Worm (Caenorhabditis elegans) whole organism, L4/young adult: ENCODE data around the gene alg-3.

ENCODE experiments used
- W03F9.2 ChIP-seq: fragments of 150-350 bp; optimal IDR thresholded peaks from 2 replicates; lab custom pipeline; 2014; ENCODE audit warnings: missing biosample characterization, missing genetic modification characterization
- dao-5 ChIP-seq: sonication (generic microtip); optimal IDR thresholded peaks from 2 replicates; lab custom pipeline; 2016; ENCODE audit warnings: missing genotype, missing genetic modification characterization, moderate library complexity, missing compliant biosample characterization
- him-1 ChIP-seq: sonication (generic microtip); optimal IDR thresholded peaks from 2 replicates; lab custom pipeline; 2016; ENCODE audit warnings: missing genotype, missing genetic modification reagents, missing genetic modification characterization, missing compliant biosample characterization

Gene alg-3

ce11 chrIV:11703685-11704296 is at the start of gene alg-3, which contains the start of gene T22B3.3:
Gene alg-3, plus strand, starts transcription at chrIV:11704246.
Gene T22B3.3, minus strand, starts transcription at chrIV:11703785.
- no peak for TF ChIP-seq W03F9.2 (tag; lab: Kevin White, UChicago)
- no peak for TF ChIP-seq dao-5 (tag; lab: Kevin White, UChicago)
- TF ChIP-seq him-1 (tag; lab: Kevin White, UChicago), result no peak

ce11 chrIV:11655370-11655769 is 48.7 kb upstream of the alg-3 start, which contains the start of gene ent-1:
Gene ent-1, minus strand, starts transcription at chrIV:11655470.
- TF ChIP-seq him-1 (tag; lab: Kevin White, UChicago) (no peak), dao-5 (tag; lab: Kevin White, UChicago) (no peak), W03F9.2 (tag; lab: Kevin White, UChicago) (no peak)

DNA sequence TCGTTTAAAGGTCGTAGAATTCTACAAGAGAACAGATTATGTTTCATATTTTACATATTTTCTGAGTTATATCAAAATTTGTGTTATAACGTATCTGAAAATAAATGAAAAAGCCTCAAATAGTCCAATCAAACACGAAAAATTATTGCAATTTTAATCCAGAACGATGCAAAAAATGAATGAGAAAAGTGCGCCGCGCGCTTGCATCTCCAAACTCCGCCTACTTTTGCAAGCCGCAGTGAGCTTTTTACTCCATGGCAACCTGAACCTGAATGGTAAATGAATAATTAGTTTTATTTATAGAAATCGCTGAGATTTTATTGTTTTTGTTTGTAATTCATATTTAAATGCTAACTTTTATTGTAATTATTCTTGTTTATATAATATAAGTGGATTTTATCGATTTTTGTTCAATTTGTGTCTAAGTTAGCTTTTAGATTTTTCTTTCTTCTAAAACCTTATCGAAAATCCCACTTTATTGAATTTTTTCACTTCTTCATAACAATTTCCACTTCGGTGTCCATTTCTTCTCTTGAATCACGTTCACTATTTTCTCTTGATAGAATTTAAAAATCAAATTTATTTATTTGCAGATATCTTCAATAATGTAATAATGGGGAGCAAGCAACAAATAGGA is 47.8 kb upstream of the alg-3 start, which contains the start of gene ZK809.5:
Gene ZK809.5, plus strand, starts transcription at position 587 of the 637 bp plus-strand sequence.
- TF ChIP-seq dao-5 (tag; lab: Kevin White, UChicago) (no peak), W03F9.2 (tag; lab: Kevin White, UChicago) (no peak), him-1 (tag; lab: Kevin White, UChicago) (no peak)

DNA sequence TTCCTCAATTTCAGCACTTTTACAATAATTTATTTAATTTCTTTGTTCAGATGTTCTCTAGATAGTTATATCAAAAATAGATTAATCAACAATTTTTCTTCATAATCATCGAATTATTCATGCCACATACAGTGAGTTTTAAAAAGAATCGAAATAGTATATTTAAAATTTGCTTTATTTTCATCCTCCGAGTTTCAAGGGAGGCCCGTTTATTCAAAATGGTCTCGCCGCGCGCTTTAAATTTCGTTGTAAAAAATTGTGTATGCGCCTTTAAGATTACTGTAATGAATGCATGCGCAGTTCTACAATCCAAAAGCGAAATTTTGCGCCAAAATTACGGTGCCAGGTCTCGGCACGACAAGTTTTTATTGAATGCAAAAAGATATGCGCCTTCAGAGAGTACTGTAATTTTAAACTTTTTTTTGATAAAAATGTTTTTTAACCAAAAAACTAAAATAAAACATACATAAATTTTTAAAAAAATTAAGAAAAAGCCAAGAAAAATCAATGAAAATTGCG is 44.2 kb upstream of the alg-3 start, which contains the start of gene ZK792.1:
Gene ZK792.1, plus strand, starts transcription at position 51 of the 519 bp plus-strand sequence.
- TF ChIP-seq him-1 (tag; lab: Kevin White, UChicago), result no peak
- no peak for TF ChIP-seq dao-5 (tag; lab: Kevin White, UChicago)
- no peak for TF ChIP-seq W03F9.2 (tag; lab: Kevin White, UChicago)

ce11 chrIV:11665010-11665409 is 39.0 kb upstream of the alg-3 start, which contains the start of gene ZK809.9:
Gene ZK809.9, plus strand, starts transcription at chrIV:11665310.
- TF ChIP-seq W03F9.2 (tag; lab: Kevin White, UChicago) (no peak), dao-5 (tag; lab: Kevin White, UChicago) (no peak), him-1 (tag; lab: Kevin White, UChicago) (no peak)

- TF ChIP-seq him-1 (tag; lab: Kevin White, UChicago) (no peak), dao-5 (tag; lab: Kevin White, UChicago) (no peak)
Observed at ce11 chrIV:11668001-11668400, 36.0 kb upstream of the alg-3 start, which contains the start of gene atg-4.2. Gene atg-4.2, plus strand, starts transcription at chrIV:11668024.

- TF ChIP-seq dao-5 (tag; lab: Kevin White, UChicago) (no peak), him-1 (tag; lab: Kevin White, UChicago) (no peak), W03F9.2 (tag; lab: Kevin White, UChicago) (no peak)
Observed at ce11 chrIV:11673543-11673942, 30.5 kb upstream of the alg-3 start, which contains the start of gene inx-8. Gene inx-8, plus strand, starts transcription at chrIV:11673843.

ce11 chrIV:11676054-11676453 is 28.0 kb upstream of the alg-3 start, which contains the start of gene inx-9:
Gene inx-9, plus strand, starts transcription at chrIV:11676354.
- TF ChIP-seq dao-5 (tag; lab: Kevin White, UChicago), result no peak
- TF ChIP-seq W03F9.2 (tag; lab: Kevin White, UChicago), result no peak
- no peak for TF ChIP-seq him-1 (tag; lab: Kevin White, UChicago)

- no peak for TF ChIP-seq dao-5 (tag; lab: Kevin White, UChicago)
- TF ChIP-seq W03F9.2 (tag; lab: Kevin White, UChicago), result no peak
- TF ChIP-seq him-1 (tag; lab: Kevin White, UChicago), result no peak
Observed at ce11 chrIV:11681905-11682304, 22.1 kb upstream of the alg-3 start, which contains the start of gene ZK792.4. Gene ZK792.4, minus strand, starts transcription at chrIV:11682005.

- no peak for TF ChIP-seq W03F9.2 (tag; lab: Kevin White, UChicago)
- no peak for TF ChIP-seq dao-5 (tag; lab: Kevin White, UChicago)
- no peak for TF ChIP-seq him-1 (tag; lab: Kevin White, UChicago)
Observed at ce11 chrIV:11688018-11688417, 16.0 kb upstream of the alg-3 start, which contains the start of gene ZK792.5. Gene ZK792.5, minus strand, starts transcription at chrIV:11688118.

ce11 chrIV:11690988-11691387 is 13.1 kb upstream of the alg-3 start, which contains the start of gene let-60:
Gene let-60, minus strand, starts transcription at chrIV:11691088.
- TF ChIP-seq W03F9.2 (tag; lab: Kevin White, UChicago) (no peak), dao-5 (tag; lab: Kevin White, UChicago) (no peak), him-1 (tag; lab: Kevin White, UChicago) (no peak)

DNA sequence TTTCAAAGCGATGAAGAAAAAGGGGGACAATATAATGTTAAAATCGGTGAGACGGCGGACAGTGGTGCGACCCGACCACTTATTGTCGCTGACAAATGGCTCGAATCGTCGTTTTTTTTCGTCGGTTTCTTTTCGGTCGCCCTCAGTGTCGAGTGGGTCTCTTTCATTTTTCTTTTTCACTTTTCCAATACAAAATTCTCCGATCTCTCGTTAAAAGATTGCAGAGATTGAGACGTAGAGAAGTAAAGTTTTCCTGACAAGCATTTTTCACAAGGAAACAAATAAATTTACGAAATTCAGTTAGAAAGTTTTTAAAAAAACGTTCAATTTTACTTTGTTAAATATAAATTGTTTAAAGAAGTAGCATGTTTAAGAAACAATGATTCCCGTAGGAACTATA is 12.5 kb upstream of the alg-3 start:
- no peak for TF ChIP-seq dao-5 (tag; lab: Kevin White, UChicago)
- no peak for TF ChIP-seq W03F9.2 (tag; lab: Kevin White, UChicago)
- no peak for TF ChIP-seq him-1 (tag; lab: Kevin White, UChicago)
